Worm (Caenorhabditis elegans): ENCODE measurements around the gene T21D9.2.

The T21D9.2 gene

ce11 chrX:2105310-2105709 is 8.6 kb upstream of the T21D9.2 start, which contains the start of gene F53B1.3:
Gene F53B1.3, plus strand, starts transcription at chrX:2105610.
- TF ChIP-seq fkh-8 (tag; optimal IDR thresholded peaks at IDR 0.05) (peak; percentile 13), nhr-237 (tag; optimal IDR thresholded peaks at IDR 0.05) (no peak), dsc-1 (tag; optimal IDR thresholded peaks at IDR 0.05) (no peak), efl-1 (optimal IDR thresholded peaks at IDR 0.05) (no peak), efl-1 (GFP tag; optimal IDR thresholded peaks at IDR 0.05 in 1 of 2) (no peak), ama-1 (optimal IDR thresholded peaks at IDR 0.05) (no peak), pax-3 (tag; optimal IDR thresholded peaks at IDR 0.05) (no peak), ceh-8 (GFP tag; optimal IDR thresholded peaks at IDR 0.05) (peak; percentile 22)

DNA sequence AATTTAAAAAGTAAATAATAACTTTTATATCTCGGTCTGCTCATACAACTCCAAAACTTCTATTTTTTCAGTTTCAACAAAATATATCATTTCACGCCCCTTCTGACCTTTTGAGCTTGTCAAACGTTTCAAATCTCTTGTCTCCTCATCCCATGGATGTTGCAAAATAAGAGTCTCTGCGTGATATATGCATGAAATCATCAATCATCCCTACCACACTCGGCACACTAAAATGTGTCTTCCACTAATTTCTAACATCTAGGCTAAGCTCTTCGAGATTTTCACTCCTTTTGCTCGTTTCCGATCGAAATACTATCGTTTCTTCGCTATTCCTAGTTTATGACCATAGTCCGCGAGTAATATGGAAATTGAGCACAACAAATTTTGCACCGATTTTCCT is 2.3 kb upstream of the T21D9.2 start:
- no peak for TF ChIP-seq efl-1 (optimal IDR thresholded peaks at IDR 0.05)
- TF ChIP-seq efl-1 (GFP tag; optimal IDR thresholded peaks at IDR 0.05 in 1 of 2), result peak in 1 of 2 experiments; percentile 84
- TF ChIP-seq irx-1 (tag; optimal IDR thresholded peaks at IDR 0.05), result no peak
- no peak for TF ChIP-seq ztf-4 (tag; optimal IDR thresholded peaks at IDR 0.05)

DNA sequence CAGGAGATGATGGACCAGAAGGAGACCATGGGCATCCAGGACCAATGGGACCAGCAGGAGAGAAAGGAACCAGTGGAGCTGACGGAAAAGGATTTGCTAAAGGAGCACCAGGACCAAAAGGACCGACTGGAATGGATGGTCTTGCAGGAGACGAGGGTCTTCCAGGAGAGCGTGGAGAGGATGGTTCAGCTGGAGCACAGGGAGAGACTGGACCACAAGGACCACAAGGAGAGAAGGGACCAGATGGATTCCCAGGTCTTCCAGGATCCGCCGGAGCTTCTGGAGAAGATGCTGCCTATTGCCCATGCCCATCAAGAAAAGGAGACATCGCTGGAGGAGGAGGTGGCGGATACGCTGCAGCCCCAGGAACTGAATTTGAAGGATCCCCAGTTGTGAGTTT is 2.6 kb downstream of the T21D9.2 start:
- TF ChIP-seq fkh-8 (tag; optimal IDR thresholded peaks at IDR 0.05) (no peak), efl-1 (optimal IDR thresholded peaks at IDR 0.05) (no peak), efl-1 (GFP tag; optimal IDR thresholded peaks at IDR 0.05 in 1 of 2) (peak in 1 of 2 experiments; percentile 79)

ce11 chrX:2093169-2093568 is 3.5 kb downstream of the T21D9.2 start, which contains the start of gene col-164:
Gene col-164, plus strand, starts transcription at chrX:2093469.
- TF ChIP-seq efl-1 (optimal IDR thresholded peaks at IDR 0.05) (no peak), efl-1 (GFP tag; optimal IDR thresholded peaks at IDR 0.05 in 1 of 2) (peak in 1 of 2 experiments; percentile 27), unc-86 (tag; optimal IDR thresholded peaks at IDR 0.05) (no peak)

DNA sequence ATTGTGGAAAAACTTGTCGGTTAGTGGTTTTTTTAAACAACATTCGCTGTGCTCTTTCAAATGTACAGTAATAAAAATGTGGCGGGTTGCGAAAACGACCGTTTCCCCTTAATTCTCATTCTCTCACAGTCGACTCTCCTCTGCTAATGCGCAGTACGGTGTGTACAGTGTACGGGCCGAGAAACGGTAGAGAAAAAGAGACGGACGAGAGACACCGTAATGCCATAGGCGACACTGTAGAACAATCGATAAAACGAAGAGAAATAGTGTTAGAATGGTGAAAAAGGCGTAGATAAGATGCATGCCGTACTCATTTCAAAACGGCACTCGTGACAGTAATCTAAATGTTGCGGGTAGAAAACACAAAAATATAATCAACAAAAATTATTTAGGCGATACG is 6.2 kb downstream of the T21D9.2 start:
- peak; percentile 29 for TF ChIP-seq nhr-71 (tag; optimal IDR thresholded peaks at IDR 0.05)
- TF ChIP-seq fkh-4 (tag; optimal IDR thresholded peaks at IDR 0.05; ENCODE audit: borderline replicate concordance), result no peak
- TF ChIP-seq aha-1 (tag; optimal IDR thresholded peaks at IDR 0.05), result no peak
- TF ChIP-seq nhr-47 (tag; optimal IDR thresholded peaks at IDR 0.05), result no peak
- TF ChIP-seq zag-1 (tag; optimal IDR thresholded peaks at IDR 0.05), result no peak
- TF ChIP-seq unc-98 (GFP tag; IDR thresholded peaks at IDR 0.05), result no peak
- TF ChIP-seq nhr-85 (tag), result peak; percentile 44
- TF ChIP-seq ceh-8 (GFP tag; optimal IDR thresholded peaks at IDR 0.05), result no peak
- TF ChIP-seq pqm-1 (tag; optimal IDR thresholded peaks at IDR 0.05), result no peak
- TF ChIP-seq lin-13 (GFP tag; optimal IDR thresholded peaks at IDR 0.05), result no peak
- TF ChIP-seq lin-14 (GFP tag; optimal IDR thresholded peaks at IDR 0.05), result peak; percentile 31
- peak; percentile 24 for TF ChIP-seq blmp-1 (tag; optimal IDR thresholded peaks at IDR 0.05)
- TF ChIP-seq mef-2 (tag; optimal IDR thresholded peaks at IDR 0.05), result no peak
- no peak for TF ChIP-seq dpl-1 (GFP tag; optimal IDR thresholded peaks at IDR 0.05)
- TF ChIP-seq mep-1 (tag; optimal IDR thresholded peaks at IDR 0.05), result peak; percentile 30
- TF ChIP-seq mdl-1 (tag; optimal IDR thresholded peaks at IDR 0.05), result peak in 1 of 2 experiments; percentile 8
- TF ChIP-seq elt-2 (tag; optimal IDR thresholded peaks at IDR 0.05), result peak; percentile 73
- no peak for TF ChIP-seq nhr-11 (tag; optimal IDR thresholded peaks at IDR 0.05)
- TF ChIP-seq pax-3 (tag; optimal IDR thresholded peaks at IDR 0.05), result no peak
- TF ChIP-seq nhr-12 (tag; optimal IDR thresholded peaks at IDR 0.05), result no peak
- TF ChIP-seq nhr-237 (tag; optimal IDR thresholded peaks at IDR 0.05), result no peak
- TF ChIP-seq snu-23 (GFP tag; optimal IDR thresholded peaks at IDR 0.05), result peak; percentile 19
- no peak for TF ChIP-seq lin-15B (tag; optimal IDR thresholded peaks at IDR 0.05)
- peak; percentile 50 for TF ChIP-seq nhr-20 (tag; optimal IDR thresholded peaks at IDR 0.05)
- TF ChIP-seq unc-62 (GFP tag; optimal IDR thresholded peaks at IDR 0.05), result no peak
- no peak for TF ChIP-seq sup-37 (GFP tag; optimal IDR thresholded peaks at IDR 0.05)
- peak; percentile 6 for TF ChIP-seq snpc-4 (tag; optimal IDR thresholded peaks at IDR 0.05)
- TF ChIP-seq fkh-10 (GFP tag; optimal IDR thresholded peaks at IDR 0.05), result no peak
- TF ChIP-seq unc-86 (tag; optimal IDR thresholded peaks at IDR 0.05), result no peak
- TF ChIP-seq lin-35 (GFP tag; optimal IDR thresholded peaks at IDR 0.05), result peak in 1 of 2 experiments; percentile 77
- TF ChIP-seq efl-1 (optimal IDR thresholded peaks at IDR 0.05), result no peak
- TF ChIP-seq efl-1 (GFP tag; optimal IDR thresholded peaks at IDR 0.05 in 1 of 2), result peak in 1 of 2 experiments; percentile 93
- no peak for TF ChIP-seq nhr-28 (tag; optimal IDR thresholded peaks at IDR 0.05)
- TF ChIP-seq nhr-90 (tag; optimal IDR thresholded peaks at IDR 0.05; ENCODE audit: poor library complexity), result peak; percentile 44
- TF ChIP-seq elt-3 (tag; optimal IDR thresholded peaks at IDR 0.05), result peak in 2 of 6 experiments; percentile 39 to 63
- TF ChIP-seq fkh-8 (tag; optimal IDR thresholded peaks at IDR 0.05), result no peak

Data from whole organism, L1 larva.